Fruit fly (Drosophila melanogaster) whole organism: ENCODE measurements around the gene FER.
A peak's percentile ranks its signal among the peaks of the same experiment; 100 is the strongest.

Experiments used
- CG8478 ChIP-seq: fragments of >200 bp; optimal IDR thresholded peaks from 2 replicates; lab custom pipeline; 2018; ENCODE audit warnings: inconsistent platforms
- Dll ChIP-seq: fragments of >200 bp; optimal IDR thresholded peaks from 2 replicates; lab custom pipeline; 2017
- EcR ChIP-seq, 2 experiments: fragments of >200 bp; optimal IDR thresholded peaks; 2 replicates each; lab custom pipeline; 2017; ENCODE audit warnings: missing biosample characterization in 2 of 2, missing genetic modification characterization in 2 of 2, missing genetic modification reagents in 2 of 2
- pan ChIP-seq: fragments of >200 bp; optimal IDR thresholded peaks from 2 replicates; lab custom pipeline; 2017
- psq ChIP-seq: fragments of >200 bp; optimal IDR thresholded peaks from 2 replicates; lab custom pipeline; 2017
- usp ChIP-seq: fragments of >200 bp; optimal IDR thresholded peaks from 2 replicates; lab custom pipeline; 2017; ENCODE audit warnings: missing biosample characterization, missing genetic modification characterization, mixed read lengths

The FER gene

DNA sequence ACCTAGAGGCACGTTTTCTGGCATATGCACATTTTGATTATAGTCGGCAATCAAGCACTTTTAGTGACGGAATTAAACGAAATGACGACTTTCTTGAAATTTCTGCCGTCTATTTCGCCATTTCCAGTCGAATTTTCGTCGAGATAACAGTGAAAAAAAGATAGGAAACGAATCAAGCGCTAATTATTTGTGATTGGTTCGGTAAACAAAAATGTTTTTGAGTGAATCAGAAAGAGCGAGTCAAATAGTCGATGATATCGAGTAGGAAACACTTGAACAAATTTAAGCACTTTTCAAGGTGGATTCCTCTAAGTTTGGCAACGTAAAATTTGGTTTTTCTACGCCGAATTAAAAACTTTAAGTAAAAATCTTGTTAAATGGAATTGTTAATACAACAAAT is 50.7 kb downstream of the FER start:
- TF ChIP-seq Dll: no peak
- TF ChIP-seq CG8478 (lab: Kevin White, UChicago): no peak
- no peak for TF ChIP-seq psq
- TF ChIP-seq EcR (GFP tag; optimal IDR thresholded peaks at IDR 0.05; lab: Kevin White, UChicago): no peak
- no peak for TF ChIP-seq pan (lab: Kevin White, UChicago)
- TF ChIP-seq usp (GFP tag; lab: Kevin White, UChicago): no peak

DNA sequence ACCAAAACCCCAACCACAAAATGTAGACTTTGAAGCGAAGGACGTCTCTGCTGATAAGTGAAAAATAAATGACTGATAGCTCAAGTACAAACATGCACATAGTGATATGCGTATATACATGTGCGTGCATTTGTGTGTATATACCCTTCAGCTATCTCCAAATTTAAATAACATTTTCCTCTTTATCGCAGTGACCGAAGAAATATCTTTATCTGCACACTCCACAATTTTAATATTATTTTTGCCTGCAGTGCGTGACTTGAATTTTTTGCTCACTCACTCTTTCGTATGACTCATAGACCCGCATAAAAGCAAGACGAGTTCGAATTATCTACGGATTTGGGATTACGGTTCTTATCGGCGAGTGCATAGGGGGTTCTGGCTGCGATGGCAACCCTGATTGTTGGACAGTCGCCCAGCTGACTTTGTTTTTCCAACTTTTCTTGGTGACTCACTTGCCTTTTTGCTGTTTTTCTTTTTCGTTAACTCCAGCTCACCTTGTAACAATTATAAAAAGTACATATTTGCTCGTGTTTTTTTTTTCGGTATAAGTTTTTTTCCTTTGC is 51.2 kb downstream of the FER start:
- TF ChIP-seq CG8478 (lab: Kevin White, UChicago) (no peak), psq (no peak), pan (lab: Kevin White, UChicago) (no peak), EcR (GFP tag; optimal IDR thresholded peaks at IDR 0.05; lab: Kevin White, UChicago) (no peak), Dll (no peak), usp (GFP tag; lab: Kevin White, UChicago) (no peak)

DNA sequence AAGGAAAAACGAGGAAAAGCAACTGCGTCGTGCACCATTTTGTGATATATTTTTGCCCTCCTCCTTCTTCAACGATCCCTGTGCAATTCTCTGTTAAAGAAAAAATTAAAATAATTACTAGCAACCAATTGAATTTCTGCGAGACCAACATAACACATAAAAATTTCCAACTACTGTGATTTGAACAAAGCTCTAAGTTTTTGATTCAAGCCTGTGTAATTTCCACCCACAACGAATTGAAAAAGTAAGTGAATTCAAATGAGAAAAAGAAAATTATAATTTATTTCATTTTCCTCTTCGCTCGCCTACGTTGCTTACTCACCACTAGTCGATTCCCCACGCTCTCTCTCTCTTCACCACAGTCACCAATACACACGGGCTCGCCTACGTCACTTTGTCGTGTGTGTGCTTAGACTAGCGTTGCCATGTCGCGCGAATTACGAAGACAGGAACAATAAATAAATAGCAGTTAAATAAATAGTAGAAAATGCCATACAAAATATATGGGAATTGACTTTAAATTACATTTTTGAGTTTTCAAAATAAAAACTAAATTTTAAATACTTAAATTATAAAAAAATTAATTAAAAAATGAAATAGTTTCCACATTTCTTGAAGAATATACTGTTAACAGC is 52.0 kb downstream of the FER start:
- no peak for TF ChIP-seq EcR (GFP tag; optimal IDR thresholded peaks at IDR 0.05; lab: Kevin White, UChicago)
- no peak for TF ChIP-seq pan (lab: Kevin White, UChicago)
- TF ChIP-seq usp (GFP tag; lab: Kevin White, UChicago): no peak
- TF ChIP-seq psq: no peak
- no peak for TF ChIP-seq CG8478 (lab: Kevin White, UChicago)

DNA sequence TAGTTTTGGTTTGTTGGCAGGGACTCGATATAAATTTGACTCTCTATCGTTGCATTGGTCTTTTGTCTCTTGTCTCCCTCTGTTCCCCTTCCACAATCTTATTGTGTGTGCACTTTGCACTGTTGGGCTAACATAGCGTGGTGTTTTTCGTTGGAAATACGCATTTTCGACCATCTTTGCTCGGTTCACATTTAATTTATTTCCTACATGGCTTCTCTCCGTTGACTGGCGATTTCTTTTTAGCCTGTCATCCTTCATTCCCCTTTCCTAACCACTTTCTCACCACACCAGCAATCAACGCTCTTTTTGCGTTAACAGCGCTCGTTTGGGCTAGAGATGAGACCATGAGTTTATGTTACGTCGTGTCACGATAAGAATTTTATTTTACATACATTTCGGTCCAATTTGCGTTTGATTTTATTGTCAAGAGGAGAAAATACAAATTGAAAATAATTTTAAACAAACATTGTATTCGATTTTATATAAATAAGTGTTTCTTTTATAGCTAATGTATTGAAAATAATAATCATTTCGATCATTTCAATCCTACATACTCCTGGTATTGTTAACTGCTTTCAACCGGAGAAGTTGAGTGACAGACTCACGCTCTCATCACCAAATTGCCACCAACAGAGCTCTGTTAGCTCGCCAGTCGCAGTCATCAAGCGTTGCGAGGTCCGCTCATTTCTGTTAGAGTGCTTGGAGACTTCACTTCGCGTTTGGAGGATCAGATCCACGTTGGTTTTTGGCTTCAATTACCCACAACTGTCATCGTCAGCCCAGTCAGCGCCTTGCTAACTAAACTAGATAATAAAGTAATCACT is 52.9 kb downstream of the FER start:
- TF ChIP-seq CG8478 (lab: Kevin White, UChicago) (no peak), psq (no peak), Dll (no peak), usp (GFP tag; lab: Kevin White, UChicago) (no peak), EcR (GFP tag; optimal IDR thresholded peaks at IDR 0.05; lab: Kevin White, UChicago) (no peak), pan (lab: Kevin White, UChicago) (no peak)

DNA sequence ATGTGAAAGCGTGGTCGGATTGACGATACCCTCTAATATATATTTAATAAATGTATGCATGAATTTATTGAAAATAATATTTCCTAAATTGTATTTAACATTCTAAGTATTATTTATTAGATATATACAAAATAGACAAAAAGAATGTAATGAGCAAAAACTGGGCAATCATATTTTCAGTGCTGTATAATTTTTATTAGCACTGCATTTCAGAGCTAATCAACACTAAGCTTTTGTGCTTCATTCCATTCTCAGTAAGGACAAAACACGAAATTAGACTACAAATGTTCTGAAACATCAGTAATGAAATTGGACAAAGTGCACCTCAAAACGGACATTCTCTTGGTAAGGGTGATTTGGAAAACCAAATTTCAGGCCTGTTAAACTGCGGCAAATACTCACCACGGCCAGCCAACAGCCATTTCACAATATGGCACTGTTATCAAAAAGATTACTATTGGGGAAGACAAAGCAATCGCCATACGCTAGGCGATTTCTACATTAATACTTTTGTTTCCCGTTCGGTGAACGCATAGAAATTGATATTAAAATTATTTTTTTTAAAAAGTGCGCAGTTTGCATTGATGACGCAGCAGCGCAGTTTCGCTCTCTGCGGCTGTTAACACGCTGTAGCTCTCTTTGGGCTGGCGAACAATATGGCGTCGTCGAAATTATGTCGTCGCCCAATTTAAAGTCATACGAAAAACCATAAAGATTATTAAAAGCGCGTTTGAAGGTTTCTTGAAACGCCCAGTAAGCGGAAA is 53.7 kb downstream of the FER start:
- TF ChIP-seq Dll (no peak), pan (lab: Kevin White, UChicago) (peak; percentile 74), CG8478 (lab: Kevin White, UChicago) (no peak)

DNA sequence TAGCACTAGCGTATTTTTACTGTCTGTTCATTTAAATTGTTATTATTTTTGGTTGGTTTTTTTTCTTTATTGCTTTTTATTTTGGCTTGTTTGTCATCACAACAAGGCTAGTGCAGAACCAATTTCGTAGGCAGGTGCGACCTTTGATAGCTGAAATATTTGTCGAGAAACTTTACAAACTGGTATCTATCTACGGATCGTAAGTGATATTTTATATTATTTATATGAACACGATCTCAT is 54.4 kb downstream of the FER start, which contains the start of gene drn:
Gene drn (plus strand): TSS at position 141 of the 240 bp plus-strand sequence.
- TF ChIP-seq Dll (no peak), CG8478 (lab: Kevin White, UChicago) (no peak), psq (no peak), EcR (GFP tag; optimal IDR thresholded peaks at IDR 0.05; lab: Kevin White, UChicago) (no peak), pan (lab: Kevin White, UChicago) (no peak), usp (GFP tag; lab: Kevin White, UChicago) (no peak)

DNA sequence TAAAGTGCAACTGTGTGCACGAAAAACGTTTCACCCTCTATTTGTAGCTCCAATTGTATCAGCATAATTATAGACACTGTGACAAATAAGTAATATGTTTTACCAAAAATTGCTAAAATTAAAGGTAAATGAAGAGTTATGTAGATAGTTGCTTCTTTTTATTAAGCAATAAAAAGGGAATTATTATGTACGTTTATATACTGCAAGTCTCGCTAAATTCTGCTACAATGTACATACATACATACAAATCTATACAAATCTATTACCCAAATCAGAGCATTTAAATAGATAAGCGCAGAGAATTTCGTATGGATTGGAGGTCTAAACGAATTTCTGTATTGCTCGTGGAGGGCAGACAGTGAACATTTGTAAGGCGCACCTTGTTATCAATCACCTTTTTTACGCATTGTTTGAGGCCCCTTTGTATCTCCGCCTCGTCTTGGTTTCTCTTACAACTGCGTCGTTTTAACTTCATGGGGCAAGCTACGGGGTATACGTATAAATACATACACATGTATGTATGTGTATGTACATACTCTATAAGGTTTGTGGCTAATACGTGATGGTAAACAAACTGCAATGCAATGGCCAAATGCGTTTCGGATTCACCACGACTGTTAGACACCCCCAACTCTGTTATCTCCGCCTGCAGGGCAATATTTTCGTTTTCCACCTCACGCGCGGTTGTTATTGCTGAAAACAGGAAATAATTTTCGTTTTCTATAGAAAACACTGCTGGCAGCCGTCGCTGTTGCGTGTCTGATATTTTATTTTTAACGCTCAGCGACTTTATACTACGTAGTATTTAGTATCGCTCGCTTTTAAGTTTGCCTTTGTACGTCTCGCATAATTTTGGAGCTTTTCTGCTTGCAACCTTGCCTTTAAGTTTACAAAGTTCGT is 54.9 kb downstream of the FER start:
- no peak for TF ChIP-seq Dll
- peak in 1 of 2 experiments; percentile 14 for TF ChIP-seq EcR (GFP tag; optimal IDR thresholded peaks at IDR 0.05; lab: Kevin White, UChicago)

DNA sequence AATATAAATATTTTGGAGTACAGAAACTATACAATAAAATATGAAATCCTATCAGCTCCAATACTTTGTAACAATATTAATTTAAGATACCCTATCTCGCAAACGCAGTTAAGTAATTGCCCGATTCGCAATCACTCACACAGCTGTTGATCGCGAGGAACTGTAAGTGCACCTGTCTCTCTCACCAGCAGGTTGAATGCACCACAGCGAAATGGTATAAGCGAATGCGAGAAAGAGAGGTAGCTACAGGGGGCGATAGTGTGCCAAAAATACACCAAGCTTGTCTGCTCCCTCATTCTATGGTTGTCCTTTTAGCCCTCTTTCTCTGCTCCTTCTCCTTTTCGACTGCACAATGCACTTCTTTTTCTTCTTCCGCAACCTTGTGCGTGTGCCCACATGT is 55.6 kb downstream of the FER start:
- TF ChIP-seq usp (GFP tag; lab: Kevin White, UChicago): no peak
- TF ChIP-seq EcR (GFP tag; optimal IDR thresholded peaks at IDR 0.05; lab: Kevin White, UChicago): peak in 1 of 2 experiments; percentile 87

DNA sequence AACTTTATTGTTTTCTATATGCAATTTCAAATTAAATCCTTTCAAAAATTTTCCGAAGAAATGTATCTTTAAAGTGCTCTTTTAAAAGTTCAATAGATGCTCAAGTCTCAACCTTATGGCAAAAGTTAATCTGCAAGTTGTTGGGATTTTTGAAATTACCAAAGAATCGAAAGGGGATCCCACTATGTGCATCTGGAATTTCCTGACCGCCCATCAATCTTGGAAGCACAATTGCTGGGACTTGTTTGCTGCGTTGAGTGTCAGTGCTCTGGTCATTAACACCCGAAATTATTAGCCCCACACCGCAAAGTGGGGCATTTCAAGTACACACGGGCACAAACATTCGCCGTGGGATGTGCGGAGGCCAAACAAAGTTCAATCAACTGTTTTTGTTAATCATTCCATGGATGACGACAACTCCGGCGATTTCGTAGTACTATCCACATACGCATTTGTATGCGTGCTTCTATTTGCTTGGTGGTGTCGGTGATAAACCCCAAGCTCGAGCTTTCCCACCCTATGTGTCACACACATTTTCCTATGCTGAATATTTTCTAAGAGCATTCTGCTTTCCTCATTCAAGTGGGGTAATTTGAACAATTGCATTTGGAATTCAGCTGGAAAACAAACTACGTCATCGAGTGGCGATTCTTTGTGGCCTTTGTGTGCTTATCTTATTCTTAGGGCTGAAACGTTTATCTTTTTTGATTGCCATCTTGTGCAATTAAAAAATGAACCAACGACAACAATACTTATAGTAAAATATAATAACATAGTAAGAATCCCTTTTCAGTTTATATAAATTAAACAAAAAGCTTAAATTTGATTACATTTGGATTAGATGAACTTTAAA is 56.7 kb downstream of the FER start:
- TF ChIP-seq usp (GFP tag; lab: Kevin White, UChicago) (no peak), pan (lab: Kevin White, UChicago) (no peak), CG8478 (lab: Kevin White, UChicago) (no peak), EcR (GFP tag; optimal IDR thresholded peaks at IDR 0.05; lab: Kevin White, UChicago) (no peak), Dll (no peak), psq (no peak)

DNA sequence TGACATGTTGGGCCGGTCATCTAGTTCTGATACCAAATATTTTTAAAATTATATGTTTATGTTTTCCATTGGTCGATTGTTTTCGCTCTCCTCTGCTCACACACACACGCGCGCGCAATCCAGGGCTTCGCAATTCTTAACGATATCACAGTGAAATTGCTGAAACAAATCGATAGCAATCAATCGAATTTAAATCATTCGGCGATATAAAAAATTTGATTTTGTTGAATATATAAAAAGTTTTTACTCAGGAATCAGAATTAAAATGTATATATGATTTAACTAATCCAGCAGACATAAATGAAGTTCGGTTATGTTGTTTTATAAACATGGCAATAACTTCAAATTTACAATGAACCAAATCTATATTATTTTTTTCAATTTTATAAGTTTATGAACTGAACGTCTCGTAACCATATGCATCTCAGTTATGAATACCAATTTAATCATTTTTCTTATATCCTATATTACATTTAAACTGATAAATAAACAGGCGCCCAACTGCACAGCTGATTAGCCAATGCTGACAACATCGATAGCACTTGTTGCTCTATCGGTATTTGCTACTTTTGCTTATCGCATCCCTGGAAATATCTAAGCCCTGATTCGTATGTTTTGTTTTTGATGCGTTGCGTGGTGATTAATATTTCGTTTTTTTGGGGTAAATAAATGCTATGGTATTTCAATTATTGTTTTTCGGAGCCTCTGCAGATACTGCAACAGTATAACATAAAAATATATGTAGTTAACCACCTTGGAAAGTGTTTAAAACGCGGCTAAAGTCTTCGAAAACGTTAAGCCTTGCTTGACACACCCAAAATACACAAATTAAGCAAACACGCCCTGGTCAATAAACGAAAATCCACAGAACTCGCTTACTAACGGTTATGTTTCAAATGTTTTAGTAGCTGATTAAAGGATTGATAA is 59.5 kb downstream of the FER start, which contains the start of the genes Aduk and pasi2:
Gene Aduk (minus strand): TSS at position 123 of the 927 bp plus-strand sequence.
Gene pasi2 (plus strand): TSS at position 579 of the 927 bp plus-strand sequence.
- TF ChIP-seq Dll (no peak), pan (lab: Kevin White, UChicago) (no peak), psq (no peak), usp (GFP tag; lab: Kevin White, UChicago) (no peak), CG8478 (lab: Kevin White, UChicago) (no peak), EcR (GFP tag; optimal IDR thresholded peaks at IDR 0.05; lab: Kevin White, UChicago) (no peak)
